Worm (Caenorhabditis elegans) whole organism, L4/young adult: Measurements from ENCODE around the gene elc-2.
"Not testable (repeated sequence)": the region's sequence is repeated elsewhere in the genome, so short reads cannot be mapped to it uniquely, and the experiment has no call there.

Experiments
- W03F9.2 ChIP-seq: fragments of 150-350 bp; optimal IDR thresholded peaks from 2 replicates; lab custom pipeline; 2014; ENCODE audit warnings: missing biosample characterization, missing genetic modification characterization
- dao-5 ChIP-seq: sonication (generic microtip); optimal IDR thresholded peaks from 2 replicates; lab custom pipeline; 2016; ENCODE audit warnings: missing genotype, missing genetic modification characterization, moderate library complexity, missing compliant biosample characterization
- him-1 ChIP-seq: sonication (generic microtip); optimal IDR thresholded peaks from 2 replicates; lab custom pipeline; 2016; ENCODE audit warnings: missing genotype, missing genetic modification reagents, missing genetic modification characterization, missing compliant biosample characterization

Gene elc-2

DNA sequence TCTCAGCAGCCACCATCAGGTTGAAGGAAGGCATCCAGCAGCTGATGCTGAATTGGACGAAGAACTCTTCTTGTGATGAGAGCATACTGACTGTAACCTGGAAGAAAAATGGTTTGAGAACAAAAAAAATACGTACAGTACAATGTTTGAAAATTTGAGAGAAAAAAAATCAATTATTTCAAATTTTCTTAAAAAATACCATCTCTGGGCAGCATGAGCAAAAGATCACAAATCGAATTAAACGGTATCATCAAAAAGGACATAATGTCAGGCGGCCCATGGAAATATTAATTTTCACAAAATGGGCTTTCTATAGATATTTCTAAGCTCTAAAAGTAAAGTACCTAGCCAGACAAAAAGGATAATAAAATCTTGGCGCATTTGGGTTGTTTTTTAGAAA is 31.8 kb downstream of the elc-2 start, which contains the start of gene Y75D11A.3:
Gene Y75D11A.3, minus strand, starts transcription at position 101 of the 400 bp plus-strand sequence.
- not testable (repeated sequence) for TF ChIP-seq W03F9.2, him-1, dao-5 (tag; lab: Kevin White, UChicago)

DNA sequence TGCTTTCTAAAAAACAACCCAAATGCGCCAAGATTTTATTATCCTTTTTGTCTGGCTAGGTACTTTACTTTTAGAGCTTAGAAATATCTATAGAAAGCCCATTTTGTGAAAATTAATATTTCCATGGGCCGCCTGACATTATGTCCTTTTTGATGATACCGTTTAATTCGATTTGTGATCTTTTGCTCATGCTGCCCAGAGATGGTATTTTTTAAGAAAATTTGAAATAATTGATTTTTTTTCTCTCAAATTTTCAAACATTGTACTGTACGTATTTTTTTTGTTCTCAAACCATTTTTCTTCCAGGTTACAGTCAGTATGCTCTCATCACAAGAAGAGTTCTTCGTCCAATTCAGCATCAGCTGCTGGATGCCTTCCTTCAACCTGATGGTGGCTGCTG is 35.4 kb downstream of the elc-2 start, which contains the start of gene Y75D11A.2:
Gene Y75D11A.2, plus strand, starts transcription at position 301 of the 400 bp plus-strand sequence.
- not testable (repeated sequence) for TF ChIP-seq dao-5, W03F9.2, him-1 (tag; lab: Kevin White, UChicago)

DNA sequence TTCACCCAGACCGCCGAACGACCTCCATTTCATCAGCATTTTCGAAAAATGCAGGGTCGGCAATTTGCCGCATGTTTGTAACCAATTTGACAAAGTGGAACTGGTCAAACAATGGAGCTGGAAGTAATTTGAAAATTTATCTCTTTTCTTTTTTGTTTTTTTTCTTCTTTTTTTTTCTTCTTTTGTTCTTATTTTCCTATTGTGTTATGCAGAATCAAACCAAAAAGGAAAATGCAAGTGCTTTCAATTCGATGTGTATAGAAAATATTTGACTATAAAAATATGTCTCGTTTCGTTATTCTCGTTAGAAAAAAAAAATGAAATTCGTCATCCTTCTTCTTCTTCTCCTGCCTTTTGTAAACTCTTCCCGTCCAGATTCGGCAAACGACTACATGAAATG is 40.3 kb downstream of the elc-2 start, which contains the start of gene F07G6.10:
Gene F07G6.10, plus strand, starts transcription at position 301 of the 400 bp plus-strand sequence.
- TF ChIP-seq him-1 (tag; lab: Kevin White, UChicago) (no peak), dao-5 (tag; lab: Kevin White, UChicago) (no peak), W03F9.2 (tag; lab: Kevin White, UChicago) (no peak)

DNA sequence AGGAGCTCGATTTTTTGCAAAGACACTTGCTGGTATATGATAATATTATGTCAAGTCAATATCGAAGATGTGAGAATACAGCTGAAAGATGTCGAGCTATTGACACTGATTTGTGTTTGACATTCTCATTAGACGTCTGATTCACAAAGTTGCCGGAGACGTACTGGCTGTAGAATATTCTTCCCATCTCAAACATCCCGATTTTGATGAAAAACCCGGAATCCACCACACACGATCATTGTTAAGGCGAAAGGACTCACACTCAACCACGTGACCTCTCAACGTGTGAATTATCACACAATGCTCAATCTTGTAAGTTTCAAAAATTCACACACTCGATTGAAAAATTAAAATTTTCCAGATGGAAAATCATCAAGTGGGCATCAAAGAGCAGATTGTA is 41.9 kb downstream of the elc-2 start, which contains the start of gene F07G6.12:
Gene F07G6.12, plus strand, starts transcription at position 301 of the 400 bp plus-strand sequence.
- TF ChIP-seq dao-5 (tag; lab: Kevin White, UChicago) (no peak), W03F9.2 (tag; lab: Kevin White, UChicago) (no peak), him-1 (tag; lab: Kevin White, UChicago) (no peak)

DNA sequence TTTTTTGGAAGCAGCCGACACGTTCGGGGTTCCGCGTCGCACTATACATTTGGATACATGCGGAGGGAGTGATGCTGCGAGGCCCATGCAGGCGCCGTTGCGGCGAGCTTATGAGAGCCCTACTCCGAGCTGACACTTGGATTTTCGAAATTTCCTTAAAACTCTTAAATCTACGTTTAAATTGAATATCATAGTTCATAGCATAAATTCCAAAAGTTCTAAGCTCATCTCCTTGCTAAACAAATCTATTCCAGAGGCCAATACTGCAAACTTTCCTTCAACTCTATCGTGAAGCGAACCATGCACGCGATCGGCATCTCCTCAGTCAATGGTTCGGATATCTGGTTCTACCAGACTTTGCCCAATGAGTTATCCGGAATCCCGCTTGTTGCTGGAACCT is 48.3 kb downstream of the elc-2 start, which contains the start of gene dgn-3:
Gene dgn-3, plus strand, starts transcription at position 301 of the 400 bp plus-strand sequence.
- TF ChIP-seq W03F9.2 (tag; lab: Kevin White, UChicago) (no peak), dao-5 (tag; lab: Kevin White, UChicago) (no peak), him-1 (tag; lab: Kevin White, UChicago) (no peak)
